Worm (Caenorhabditis elegans) whole organism, L4 larva: Measurements from ENCODE around the gene par-3.

ENCODE experiments used
- ama-1 ChIP-seq: fragments of 150-350 bp; optimal IDR thresholded peaks from 2 replicates; lab custom pipeline; 2014; ENCODE audit warnings: inconsistent platforms, mixed read lengths
- egl-43 ChIP-seq: fragments of 200-800 bp; sonication (Bioruptor generic); IDR thresholded peaks from 2 replicates; pipeline ENCODE4 v1.3.6; 2022; ENCODE audit warnings: missing genetic modification reagents, missing genetic modification characterization, missing compliant biosample characterization
- fos-1 ChIP-seq: fragments of 150-350 bp; optimal IDR thresholded peaks from 2 replicates; lab custom pipeline; 2014; ENCODE audit warnings: missing biosample characterization, missing genetic modification characterization
- nhr-10 ChIP-seq: fragments of 150-350 bp; optimal IDR thresholded peaks from 2 replicates; lab custom pipeline; 2014; ENCODE audit warnings: missing biosample characterization, missing genetic modification characterization
- zfp-3 ChIP-seq: fragments of 200-800 bp; sonication (Bioruptor generic); conservative IDR thresholded peaks from 2 replicates; pipeline ENCODE4 v1.3.6; 2022; ENCODE audit warnings: missing genetic modification reagents, missing genetic modification characterization, missing compliant biosample characterization

ce11 chrIII:5722550-5722949, 58.5 kb downstream of the par-3 start, which contains the start of gene wrm-1:
- TF ChIP-seq ama-1: no peak
- no peak for TF ChIP-seq fos-1
- TF ChIP-seq zfp-3 (GFP tag; lab: Robert Waterston, UW): no peak
- no peak for TF ChIP-seq nhr-10
- TF ChIP-seq egl-43 (GFP tag; lab: Robert Waterston, UW): no peak
